Fruit fly (Drosophila melanogaster): Measurements from ENCODE around the gene CG33286.

- TF ChIP-seq CG8478 (optimal IDR thresholded peaks at IDR 0.05): no peak
- TF ChIP-seq CTCF (optimal IDR thresholded peaks at IDR 0.05): no peak
Observed at dm6 chr3L:20952121-20952487, 22.4 kb downstream of the CG33286 start.
